Worm (Caenorhabditis elegans) whole organism, young adult: ENCODE measurements around the gene F52H2.5.
A peak's percentile ranks its signal among the peaks of the same experiment; 100 is the strongest.

Experiments
- B0336.3 ChIP-seq: fragments of 200-800 bp; sonication (Bioruptor generic); IDR thresholded peaks from 2 replicates; pipeline ENCODE4 v1.3.6; 2022; ENCODE audit warnings: missing genetic modification characterization, missing compliant biosample characterization
- C17E4.6 ChIP-seq: fragments of 200-800 bp; sonication (Bioruptor generic); IDR thresholded peaks from 2 replicates; pipeline ENCODE4 v1.3.6; 2022; ENCODE audit warnings: missing genetic modification reagents, missing genetic modification characterization, missing compliant biosample characterization
- F10E7.11 ChIP-seq: sonication (generic microtip); optimal IDR thresholded peaks from 2 replicates; lab custom pipeline; 2017; ENCODE audit warnings: mild to moderate bottlenecking, missing genetic modification characterization, moderate library complexity, missing compliant biosample characterization
- F22D6.2 ChIP-seq: sonication (generic microtip); optimal IDR thresholded peaks from 2 replicates; lab custom pipeline; 2016; ENCODE audit warnings: mild to moderate bottlenecking, missing genetic modification characterization, missing compliant biosample characterization
- F52B5.7 ChIP-seq: sonication (generic microtip); optimal IDR thresholded peaks from 2 replicates; lab custom pipeline; 2016; ENCODE audit warnings: mild to moderate bottlenecking, missing genetic modification characterization, missing compliant biosample characterization
- F55B11.4 ChIP-seq: sonication (generic microtip); optimal IDR thresholded peaks from 2 replicates; lab custom pipeline; 2016; ENCODE audit warnings: missing compliant biosample characterization, missing genetic modification characterization, borderline replicate concordance; ENCODE audit not compliant: insufficient read depth
- F57A8.1 ChIP-seq: fragments of 200-800 bp; sonication (Bioruptor generic); optimal IDR thresholded peaks from 2 replicates; lab custom pipeline; 2018; ENCODE audit warnings: mild to moderate bottlenecking, missing genetic modification characterization, moderate library complexity, missing compliant biosample characterization
- K12H6.12 ChIP-seq: fragments of 200-800 bp; sonication (Bioruptor generic); optimal IDR thresholded peaks from 2 replicates; lab custom pipeline; 2018; ENCODE audit warnings: mild to moderate bottlenecking, missing genetic modification characterization, missing compliant biosample characterization
- T26A5.8 ChIP-seq: sonication (generic microtip); optimal IDR thresholded peaks from 2 replicates; lab custom pipeline; 2016; ENCODE audit warnings: missing genetic modification characterization, missing compliant biosample characterization
- Y56A3A.18 ChIP-seq: fragments of 200-800 bp; sonication (Bioruptor generic); IDR thresholded peaks from 2 replicates; pipeline ENCODE4 v1.3.6; 2022; ENCODE audit warnings: missing genetic modification reagents, missing genetic modification characterization, missing compliant biosample characterization
- Y67H2A.10 ChIP-seq: fragments of 200-800 bp; sonication (Bioruptor generic); conservative IDR thresholded peaks from 2 replicates; pipeline ENCODE4 v1.3.6; 2022; ENCODE audit warnings: missing genetic modification reagents, missing genetic modification characterization, missing compliant biosample characterization
- akir-1 ChIP-seq: fragments of 200-800 bp; sonication (Bioruptor generic); optimal IDR thresholded peaks from 2 replicates; lab custom pipeline; 2018; ENCODE audit warnings: mild to moderate bottlenecking, missing genetic modification characterization, moderate library complexity, missing compliant biosample characterization
- aptf-3 ChIP-seq: fragments of 200-800 bp; sonication (Bioruptor generic); IDR thresholded peaks from 2 replicates; pipeline ENCODE4 v1.3.6; 2022; ENCODE audit warnings: missing genetic modification characterization, missing compliant biosample characterization
- atf-7 ChIP-seq: sonication (generic microtip); optimal IDR thresholded peaks from 2 replicates; lab custom pipeline; 2017; ENCODE audit warnings: mild to moderate bottlenecking, missing genetic modification characterization, missing compliant biosample characterization
- attf-3 ChIP-seq: fragments of 200-800 bp; sonication (Bioruptor generic); conservative IDR thresholded peaks from 2 replicates; pipeline ENCODE4 v1.3.6; 2022; ENCODE audit warnings: missing genetic modification reagents, missing genetic modification characterization, missing compliant biosample characterization
- bed-1 ChIP-seq: fragments of 200-800 bp; sonication (Bioruptor generic); IDR thresholded peaks from 2 replicates; pipeline ENCODE4 v1.3.6; 2022; ENCODE audit warnings: missing genetic modification reagents, missing genetic modification characterization, missing compliant biosample characterization
- bed-2 ChIP-seq: fragments of 200-800 bp; sonication (Bioruptor generic); IDR thresholded peaks from 2 replicates; pipeline ENCODE4 v1.3.6; 2022; ENCODE audit warnings: missing genetic modification reagents, missing genetic modification characterization, missing compliant biosample characterization
- ccch-3 ChIP-seq: fragments of 200-800 bp; sonication (Bioruptor generic); optimal IDR thresholded peaks from 2 replicates; lab custom pipeline; 2018; ENCODE audit warnings: mild to moderate bottlenecking, missing genetic modification characterization, missing compliant biosample characterization
- cebp-2 ChIP-seq: fragments of 200-800 bp; sonication (Bioruptor generic); IDR thresholded peaks from 2 replicates; pipeline ENCODE4 v1.3.6; 2022; ENCODE audit warnings: missing genetic modification characterization, missing compliant biosample characterization
- ceh-100 ChIP-seq: fragments of 200-800 bp; sonication (Bioruptor generic); IDR thresholded peaks from 2 replicates; pipeline ENCODE4 v1.3.6; 2022; ENCODE audit warnings: missing genetic modification reagents, missing genetic modification characterization, missing compliant biosample characterization
- ceh-58 ChIP-seq: fragments of 200-800 bp; sonication (Bioruptor generic); IDR thresholded peaks from 2 replicates; pipeline ENCODE4 v1.3.6; 2022; ENCODE audit warnings: missing genetic modification characterization, missing compliant biosample characterization
- dox-1 ChIP-seq: fragments of 200-800 bp; sonication (Bioruptor generic); IDR thresholded peaks from 2 replicates; pipeline ENCODE4 v1.3.6; 2022; ENCODE audit warnings: missing genetic modification reagents, missing genetic modification characterization, missing compliant biosample characterization
- efl-1 ChIP-seq: fragments of 150-350 bp; optimal IDR thresholded peaks from 2 replicates; lab custom pipeline; 2014; ENCODE audit warnings: missing biosample characterization, missing genetic modification reagents, missing genetic modification characterization
- egl-44 ChIP-seq: fragments of 200-800 bp; sonication (Bioruptor generic); IDR thresholded peaks from 2 replicates; pipeline ENCODE4 v1.3.6; 2022; ENCODE audit warnings: missing genetic modification reagents, missing genetic modification characterization, missing compliant biosample characterization
- ekl-4 ChIP-seq: fragments of 200-800 bp; sonication (Bioruptor generic); IDR thresholded peaks from 2 replicates; pipeline ENCODE4 v1.3.6; 2022; ENCODE audit warnings: missing genetic modification reagents, missing genetic modification characterization, missing compliant biosample characterization
- ets-4 ChIP-seq: fragments of 200-800 bp; sonication (Bioruptor generic); optimal IDR thresholded peaks from 2 replicates; lab custom pipeline; 2018; ENCODE audit warnings: mild to moderate bottlenecking, missing genetic modification characterization, missing compliant biosample characterization
- fkh-3 ChIP-seq: sonication (generic microtip); optimal IDR thresholded peaks from 2 replicates; lab custom pipeline; 2016; ENCODE audit warnings: mild to moderate bottlenecking, missing genetic modification characterization, missing compliant biosample characterization
- him-1 ChIP-seq: sonication (generic microtip); optimal IDR thresholded peaks from 2 replicates; lab custom pipeline; 2016; ENCODE audit warnings: missing genotype, missing genetic modification reagents, missing genetic modification characterization, missing compliant biosample characterization
- hmg-20 ChIP-seq: fragments of 200-800 bp; sonication (Bioruptor generic); IDR thresholded peaks from 2 replicates; pipeline ENCODE4 v1.3.6; 2022; ENCODE audit warnings: missing genetic modification reagents, missing genetic modification characterization, missing compliant biosample characterization
- let-607 ChIP-seq, 2 experiments: fragments of 200-800 bp in 1 of 2; sonication (Bioruptor generic) in 1 of 2; sonication (generic microtip) in 1 of 2; optimal IDR thresholded peaks; 2 replicates each; lab custom pipeline; 2016 to 2018; ENCODE audit warnings: mild to moderate bottlenecking in 2 of 2, missing compliant biosample characterization in 2 of 2, missing genetic modification characterization in 2 of 2, moderate library complexity in 2 of 2, missing genotype in 1 of 2
- lin-40 ChIP-seq: sonication (generic microtip); optimal IDR thresholded peaks from 2 replicates; lab custom pipeline; 2016; ENCODE audit warnings: missing genetic modification characterization, mild to moderate bottlenecking, missing compliant biosample characterization, missing genotype, missing genetic modification reagents
- lsy-27 ChIP-seq: sonication (generic microtip); optimal IDR thresholded peaks from 2 replicates; lab custom pipeline; 2017; ENCODE audit warnings: missing genetic modification characterization, mild to moderate bottlenecking, missing compliant biosample characterization, antibody characterized with exemption, missing genotype, borderline replicate concordance; ENCODE audit not compliant: insufficient read depth
- mcd-1 ChIP-seq: fragments of 200-800 bp; sonication (Bioruptor generic); IDR thresholded peaks from 2 replicates; pipeline ENCODE4 v1.3.6; 2022; ENCODE audit warnings: missing genetic modification reagents, missing genetic modification characterization, missing compliant biosample characterization
- mxl-1 ChIP-seq: sonication (generic microtip); optimal IDR thresholded peaks from 2 replicates; lab custom pipeline; 2016; ENCODE audit warnings: missing genetic modification characterization, missing compliant biosample characterization
- nfya-1 ChIP-seq: sonication (generic microtip); optimal IDR thresholded peaks from 2 replicates; lab custom pipeline; 2017; ENCODE audit warnings: antibody characterized with exemption, missing compliant biosample characterization, missing genetic modification characterization, borderline replicate concordance; ENCODE audit not compliant: insufficient read depth
- nhr-80 ChIP-seq: sonication (generic microtip); optimal IDR thresholded peaks from 2 replicates; lab custom pipeline; 2016; ENCODE audit warnings: missing genetic modification characterization, missing compliant biosample characterization
- nhr-90 ChIP-seq: sonication (generic microtip); optimal IDR thresholded peaks from 2 replicates; lab custom pipeline; 2016; ENCODE audit warnings: missing genotype, mild to moderate bottlenecking, missing genetic modification characterization, missing compliant biosample characterization
- rcor-1 ChIP-seq: fragments of 200-800 bp; sonication (Bioruptor generic); IDR thresholded peaks from 2 replicates; pipeline ENCODE4 v1.3.6; 2022; ENCODE audit warnings: missing genetic modification reagents, missing genetic modification characterization, missing compliant biosample characterization
- rec-8 ChIP-seq, 2 experiments: sonication (generic microtip); optimal IDR thresholded peaks; 2 replicates each; lab custom pipeline; 2016; ENCODE audit warnings: mild to moderate bottlenecking in 2 of 2, missing genetic modification characterization in 2 of 2, missing genetic modification reagents in 2 of 2, missing genotype in 2 of 2, missing biosample characterization in 1 of 2, missing compliant biosample characterization in 1 of 2, moderate library complexity in 1 of 2
- snpc-1.3 ChIP-seq: sonication (generic microtip); optimal IDR thresholded peaks from 2 replicates; lab custom pipeline; 2017; ENCODE audit warnings: missing genetic modification characterization, mild to moderate bottlenecking, missing compliant biosample characterization, antibody characterized with exemption, moderate library complexity, missing genotype, missing genetic modification reagents; ENCODE audit not compliant: insufficient read depth
- snpc-4 ChIP-seq, 5 experiments: fragments of 150-350 bp in 1 of 5; sonication (generic microtip) in 4 of 5; optimal IDR thresholded peaks; 2 replicates each; lab custom pipeline; 2014 to 2018; ENCODE audit warnings: missing genetic modification characterization in 5 of 5, missing biosample characterization in 3 of 5, antibody characterized with exemption in 2 of 5, mild to moderate bottlenecking in 2 of 5, missing compliant biosample characterization in 2 of 5, missing genotype in 2 of 5, moderate library complexity in 2 of 5, missing genetic modification reagents in 1 of 5
- tlf-1 ChIP-seq: fragments of 200-800 bp; sonication (Bioruptor generic); optimal IDR thresholded peaks from 2 replicates; lab custom pipeline; 2018; ENCODE audit warnings: mild to moderate bottlenecking, missing genetic modification characterization, missing compliant biosample characterization
- unc-62 ChIP-seq: fragments of 150-350 bp; optimal IDR thresholded peaks from 2 replicates; lab custom pipeline; 2014; ENCODE audit warnings: missing biosample characterization, missing genetic modification reagents, missing genetic modification characterization
- xnd-1 ChIP-seq: sonication (generic microtip); optimal IDR thresholded peaks from 2 replicates; lab custom pipeline; 2016; ENCODE audit warnings: missing genotype, missing genetic modification reagents, missing genetic modification characterization, missing compliant biosample characterization
- zim-3 ChIP-seq: sonication (generic microtip); optimal IDR thresholded peaks from 2 replicates; lab custom pipeline; 2017; ENCODE audit warnings: mild to moderate bottlenecking, missing genetic modification characterization, moderate library complexity, missing compliant biosample characterization
- ztf-22 ChIP-seq: fragments of 200-800 bp; sonication (Bioruptor generic); optimal IDR thresholded peaks from 2 replicates; lab custom pipeline; 2018; ENCODE audit warnings: mild to moderate bottlenecking, missing genetic modification characterization, moderate library complexity, missing compliant biosample characterization
- ztf-28 ChIP-seq: fragments of 200-800 bp; sonication (Bioruptor generic); IDR thresholded peaks from 2 replicates; pipeline ENCODE4 v1.3.6; 2022; ENCODE audit warnings: missing genetic modification reagents, missing genetic modification characterization, missing compliant biosample characterization
- ztf-6 ChIP-seq: fragments of 200-800 bp; sonication (Bioruptor generic); IDR thresholded peaks from 2 replicates; pipeline ENCODE4 v1.3.6; 2022; ENCODE audit warnings: missing genetic modification reagents, missing genetic modification characterization, missing compliant biosample characterization

The F52H2.5 gene

ce11 chrX:2591586-2592000 is 31.7 kb upstream of the F52H2.5 start (continued):
- TF ChIP-seq mxl-1 (tag; lab: Kevin White, UChicago) (no peak), Y67H2A.10 (GFP tag; lab: Robert Waterston, UW) (no peak), nfya-1 (tag; lab: Kevin White, UChicago) (no peak), attf-3 (no peak), unc-62 (GFP tag; lab: Kevin White, UChicago) (no peak), ceh-100 (GFP tag; lab: Robert Waterston, UW) (no peak), ets-4 (GFP tag; lab: Kevin White, UChicago) (no peak), F52B5.7 (no peak), dox-1 (GFP tag; lab: Robert Waterston, UW) (no peak), egl-44 (GFP tag; lab: Robert Waterston, UW) (no peak), him-1 (no peak), F22D6.2 (tag; lab: Kevin White, UChicago) (no peak), tlf-1 (no peak), lsy-27 (tag; lab: Kevin White, UChicago) (no peak), B0336.3 (GFP tag; lab: Robert Waterston, UW) (no peak), Y56A3A.18 (no peak), hmg-20 (no peak), snpc-1.3 (tag; lab: Kevin White, UChicago) (no peak), K12H6.12 (peak; percentile 14), mcd-1 (GFP tag; lab: Robert Waterston, UW) (no peak), fkh-3 (tag; lab: Kevin White, UChicago) (no peak), ztf-22 (peak; percentile 9), ccch-3 (GFP tag; lab: Kevin White, UChicago) (no peak), ekl-4 (GFP tag; lab: Robert Waterston, UW) (no peak), rcor-1 (no peak), F10E7.11 (tag; lab: Kevin White, UChicago) (no peak), zim-3 (tag; lab: Kevin White, UChicago) (no peak), ceh-58 (GFP tag; lab: Robert Waterston, UW) (no peak), F57A8.1 (GFP tag; lab: Kevin White, UChicago) (no peak), nhr-90 (tag; lab: Kevin White, UChicago) (no peak), atf-7 (tag; lab: Kevin White, UChicago) (no peak), F55B11.4 (tag; lab: Kevin White, UChicago) (no peak), lin-40 (peak; percentile 40), T26A5.8 (tag; lab: Kevin White, UChicago) (no peak), akir-1 (GFP tag; lab: Kevin White, UChicago) (no peak), aptf-3 (GFP tag; lab: Robert Waterston, UW) (no peak), bed-1 (GFP tag; lab: Robert Waterston, UW) (no peak), xnd-1 (tag; lab: Kevin White, UChicago) (no peak), rec-8 (tag; optimal IDR thresholded peaks at IDR 0.05; lab: Kevin White, UChicago) (no peak), snpc-4 (GFP tag; optimal IDR thresholded peaks at IDR 0.05; lab: Kevin White, UChicago) (no peak), snpc-4 (tag; optimal IDR thresholded peaks at IDR 0.05; lab: Kevin White, UChicago) (no peak), nhr-80 (peak; percentile 35), ztf-28 (GFP tag; lab: Robert Waterston, UW) (no peak), C17E4.6 (GFP tag; lab: Robert Waterston, UW) (no peak), bed-2 (GFP tag; lab: Robert Waterston, UW) (no peak), ztf-6 (GFP tag; lab: Robert Waterston, UW) (no peak), let-607 (tag; optimal IDR thresholded peaks at IDR 0.05; lab: Kevin White, UChicago) (no peak), efl-1 (peak; percentile 33), cebp-2 (GFP tag; lab: Robert Waterston, UW) (no peak)
